Fruit fly (Drosophila melanogaster): ENCODE measurements around the gene CG31269.
A peak's percentile ranks its signal among the peaks of the same experiment; 100 is the strongest.

The CG31269 gene

DNA sequence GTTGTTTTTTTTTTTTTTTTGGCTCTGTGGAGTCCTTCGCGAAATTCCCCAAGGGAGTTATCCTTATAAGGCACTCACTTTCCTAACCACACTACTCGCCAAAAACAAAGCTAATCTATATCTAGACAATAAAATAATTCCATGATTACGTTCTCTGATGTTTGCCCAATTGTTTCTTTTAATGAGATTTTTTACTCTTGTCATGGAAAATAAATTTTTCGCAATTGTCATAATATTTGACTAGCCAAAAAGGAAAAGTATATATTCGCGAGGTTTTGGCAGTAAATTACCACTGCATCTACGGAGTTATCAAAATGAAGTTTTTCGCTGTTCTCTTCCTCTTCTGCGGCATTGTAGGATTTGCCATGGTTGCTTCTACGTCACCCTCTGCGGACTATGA lies 6.8 kb upstream of the CG31269 start, which contains the start of gene CG34278:
Gene CG34278 (plus strand): TSS at position 301 of the 400 bp plus-strand sequence.
- TF ChIP-seq Sox14 (GFP tag; optimal IDR thresholded peaks at IDR 0.05) (no peak), CG7368 (GFP tag; optimal IDR thresholded peaks at IDR 0.05) (no peak), Gug (GFP tag; IDR thresholded peaks at IDR 0.05) (no peak), dac (GFP tag; optimal IDR thresholded peaks at IDR 0.05) (no peak), Sox15 (GFP tag; optimal IDR thresholded peaks at IDR 0.05) (no peak), CG11902 (GFP tag; optimal IDR thresholded peaks at IDR 0.05) (no peak), svp (GFP tag) (no peak), CG11762 (GFP tag; optimal IDR thresholded peaks at IDR 0.05; ENCODE audit: insufficient read depth) (no peak), Smox (GFP tag; optimal IDR thresholded peaks at IDR 0.05) (no peak), CG6808 (GFP tag; optimal IDR thresholded peaks at IDR 0.05) (no peak), OdsH (GFP tag; optimal IDR thresholded peaks at IDR 0.05) (no peak), CG6276 (GFP tag; optimal IDR thresholded peaks at IDR 0.05) (no peak), fd59A (GFP tag; optimal IDR thresholded peaks at IDR 0.05) (no peak), CG34406 (GFP tag; optimal IDR thresholded peaks at IDR 0.05) (no peak), CG8632 (GFP tag; optimal IDR thresholded peaks at IDR 0.05) (no peak), acj6 (GFP tag; optimal IDR thresholded peaks at IDR 0.05) (no peak), CG8319 (GFP tag; optimal IDR thresholded peaks at IDR 0.05) (no peak)

- TF ChIP-seq Eip75B (GFP tag; optimal IDR thresholded peaks at IDR 0.05), result no peak
- TF ChIP-seq fkh (GFP tag; optimal IDR thresholded peaks at IDR 0.05), result peak; percentile 26
Measured at dm6 chr3R:17121277-17121676, 5.6 kb upstream of the CG31269 start, which contains the start of gene CG42779. Gene CG42779 (plus strand): TSS chr3R:17121577.

- TF ChIP-seq Ets21C (GFP tag; optimal IDR thresholded peaks at IDR 0.05) (peak; percentile 22), CG8119 (GFP tag; IDR thresholded peaks at IDR 0.05) (peak; percentile 61; the same call in 2 of the 3 replicates), fkh (GFP tag; optimal IDR thresholded peaks at IDR 0.05) (no peak), CG1621 (tag; optimal IDR thresholded peaks at IDR 0.05) (no peak), CG6163 (GFP tag; IDR thresholded peaks at IDR 0.05) (no peak), CG6808 (GFP tag; optimal IDR thresholded peaks at IDR 0.05) (no peak), Met (GFP tag; optimal IDR thresholded peaks at IDR 0.05) (peak; percentile 64), CG11902 (GFP tag; optimal IDR thresholded peaks at IDR 0.05) (no peak), Blimp-1 (GFP tag; optimal IDR thresholded peaks at IDR 0.05) (peak; percentile 27), CG11294 (GFP tag; IDR thresholded peaks at IDR 0.05) (peak; percentile 13; the same call in 1 of the 2 replicates), CG6792 (GFP tag; optimal IDR thresholded peaks at IDR 0.05) (peak; percentile 40), eg (GFP tag; IDR thresholded peaks at IDR 0.05) (no peak; the same call in 2 of the 3 replicates), acj6 (GFP tag; optimal IDR thresholded peaks at IDR 0.05) (peak; percentile 49), topi (GFP tag; optimal IDR thresholded peaks at IDR 0.05) (no peak), pdm3 (GFP tag; optimal IDR thresholded peaks at IDR 0.05) (no peak), Eip75B (GFP tag; optimal IDR thresholded peaks at IDR 0.05) (no peak), cyc (GFP tag; optimal IDR thresholded peaks at IDR 0.05) (peak; percentile 2), Sox15 (GFP tag; optimal IDR thresholded peaks at IDR 0.05) (no peak), Lpt (GFP tag; optimal IDR thresholded peaks at IDR 0.05) (no peak), CG10631 (GFP tag; optimal IDR thresholded peaks at IDR 0.05) (peak; percentile 6), lz (GFP tag; optimal IDR thresholded peaks at IDR 0.05) (peak; percentile 37), CG16779 (tag; optimal IDR thresholded peaks at IDR 0.05) (no peak), Eip93F (GFP tag; optimal IDR thresholded peaks at IDR 0.05) (no peak), CG8632 (GFP tag; optimal IDR thresholded peaks at IDR 0.05) (peak; percentile 25), Sox102F (GFP tag; optimal IDR thresholded peaks at IDR 0.05) (peak; percentile 49), ss (GFP tag; optimal IDR thresholded peaks at IDR 0.05) (no peak), dac (GFP tag; optimal IDR thresholded peaks at IDR 0.05) (no peak), CG4318 (GFP tag; optimal IDR thresholded peaks at IDR 0.05) (peak; percentile 12), Gug (GFP tag; IDR thresholded peaks at IDR 0.05) (no peak), OdsH (GFP tag; optimal IDR thresholded peaks at IDR 0.05) (peak; percentile 33), CG11762 (GFP tag; optimal IDR thresholded peaks at IDR 0.05; ENCODE audit: insufficient read depth) (no peak), Ets96B (tag; optimal IDR thresholded peaks at IDR 0.05) (no peak), CG15336 (GFP tag; IDR thresholded peaks at IDR 0.05) (peak; percentile 58), Smox (GFP tag; optimal IDR thresholded peaks at IDR 0.05) (peak; percentile 56), Hr38 (GFP tag; optimal IDR thresholded peaks at IDR 0.05) (no peak), Hr39 (GFP tag; optimal IDR thresholded peaks at IDR 0.05) (peak; percentile 35), CG8319 (GFP tag; optimal IDR thresholded peaks at IDR 0.05) (no peak), CG6854 (GFP tag; optimal IDR thresholded peaks at IDR 0.05) (no peak), CG10669 (GFP tag; optimal IDR thresholded peaks at IDR 0.05) (no peak)
Measured at dm6 chr3R:17122796-17123504, 4.0 kb upstream of the CG31269 start.
